Fruit fly (Drosophila melanogaster) whole organism, embryonic: ENCODE results near the gene CG10311.

Experiments
- Awh ChIP-seq: fragments of 200-800 bp; sonication (Bioruptor generic); IDR thresholded peaks from 2 replicates; pipeline ENCODE4, ENCODE4 v1.3.6; 2022; ENCODE audit warnings: missing biosample characterization, missing genetic modification characterization
- CG1024 ChIP-seq: fragments of 200-800 bp; sonication (Bioruptor generic); IDR thresholded peaks from 2 replicates; pipeline ENCODE4 v1.3.6; 2022; ENCODE audit warnings: missing biosample characterization, missing genetic modification characterization
- CG10274 ChIP-seq: fragments of 200-800 bp; sonication (Bioruptor generic); optimal IDR thresholded peaks from 3 replicates; lab custom pipeline; 2017; ENCODE audit warnings: missing biosample characterization, mild to moderate bottlenecking, missing genetic modification characterization
- CG11247 ChIP-seq: fragments of 200-800 bp; sonication (Bioruptor generic); IDR thresholded peaks from 2 replicates; pipeline ENCODE4 v1.3.6; 2022; ENCODE audit warnings: missing biosample characterization, missing genetic modification characterization
- CG11695 ChIP-seq: fragments of 200-800 bp; sonication (Bioruptor generic); IDR thresholded peaks from 3 replicates; pipeline ENCODE4 v1.3.6; 2022; ENCODE audit warnings: missing biosample characterization, missing genetic modification characterization
- CG11696 ChIP-seq: fragments of 200-800 bp; sonication (Bioruptor generic); IDR thresholded peaks from 2 replicates; pipeline ENCODE4 v1.3.6; 2022; ENCODE audit warnings: missing biosample characterization, missing genetic modification characterization
- CG12769 ChIP-seq: fragments of 200-800 bp; sonication (Bioruptor generic); optimal IDR thresholded peaks from 2 replicates; lab custom pipeline; 2019; ENCODE audit warnings: missing biosample characterization, mild to moderate bottlenecking, missing genetic modification characterization, moderate library complexity
- CG13775 ChIP-seq: fragments of 200-800 bp; sonication (Bioruptor generic); optimal IDR thresholded peaks from 3 replicates; lab custom pipeline; 2017; ENCODE audit warnings: missing biosample characterization, mild to moderate bottlenecking, missing genetic modification characterization
- CG14014 ChIP-seq: fragments of 200-800 bp; sonication (Bioruptor generic); IDR thresholded peaks from 2 replicates; pipeline ENCODE4 v1.3.6; 2022; ENCODE audit warnings: missing biosample characterization, missing genetic modification characterization
- CG16779 ChIP-seq: fragments of 200-800 bp; sonication (Bioruptor generic); IDR thresholded peaks from 2 replicates; pipeline ENCODE4 v1.3.6; 2022; ENCODE audit warnings: missing biosample characterization, missing genetic modification characterization
- CG18476 ChIP-seq: fragments of 200-800 bp; sonication (Bioruptor generic); optimal IDR thresholded peaks from 2 replicates; lab custom pipeline; 2016; ENCODE audit warnings: missing biosample characterization, mild to moderate bottlenecking, missing genetic modification characterization
- CG2202 ChIP-seq: fragments of 200-800 bp; sonication (Bioruptor generic); optimal IDR thresholded peaks from 2 replicates; lab custom pipeline; 2018; ENCODE audit warnings: missing biosample characterization, mild to moderate bottlenecking, missing genetic modification characterization
- CG3065 ChIP-seq: fragments of 200-800 bp; sonication (Bioruptor generic); optimal IDR thresholded peaks from 2 replicates; lab custom pipeline; 2016; ENCODE audit warnings: missing biosample characterization, missing genetic modification characterization
- CG3847 ChIP-seq: fragments of 200-800 bp; sonication (Bioruptor generic); IDR thresholded peaks from 2 replicates; pipeline ENCODE4 v1.3.6; 2022; ENCODE audit warnings: missing biosample characterization, missing genetic modification characterization
- CG6254 ChIP-seq: fragments of 200-800 bp; sonication (Bioruptor generic); optimal IDR thresholded peaks from 3 replicates; lab custom pipeline; 2017; ENCODE audit warnings: mild to moderate bottlenecking, missing biosample characterization, missing genetic modification reagents, missing genetic modification characterization
- CG7556 ChIP-seq: fragments of 200-800 bp; sonication (Bioruptor generic); optimal IDR thresholded peaks from 2 replicates; lab custom pipeline; 2017; ENCODE audit warnings: missing biosample characterization, mild to moderate bottlenecking, missing genetic modification characterization
- CG9727 ChIP-seq: fragments of 200-800 bp; sonication (Bioruptor generic); optimal IDR thresholded peaks from 3 replicates; lab custom pipeline; 2017; ENCODE audit warnings: missing biosample characterization, mild to moderate bottlenecking, missing genetic modification characterization
- CHES-1-like ChIP-seq: fragments of 200-800 bp; sonication (Bioruptor generic); optimal IDR thresholded peaks from 2 replicates; lab custom pipeline; 2016; ENCODE audit warnings: missing biosample characterization, missing genetic modification characterization
- Chrac-16 ChIP-seq: fragments of 200-800 bp; sonication (Bioruptor generic); optimal IDR thresholded peaks from 3 replicates; lab custom pipeline; 2016; ENCODE audit warnings: missing biosample characterization, missing genetic modification characterization
- Doc3 ChIP-seq: fragments of 200-800 bp; sonication (Bioruptor generic); IDR thresholded peaks from 3 replicates; pipeline ENCODE4 v1.3.6; 2022; ENCODE audit warnings: missing biosample characterization, missing genetic modification characterization; ENCODE audit not compliant: partially characterized antibody
- E2f1 ChIP-seq: fragments of 200-800 bp; sonication (Bioruptor generic); IDR thresholded peaks from 2 replicates; pipeline ENCODE4 v1.3.6; 2022; ENCODE audit warnings: missing biosample characterization, missing genetic modification characterization
- Fer1 ChIP-seq: fragments of 200-800 bp; sonication (Bioruptor generic); optimal IDR thresholded peaks from 2 replicates; lab custom pipeline; 2017; ENCODE audit warnings: missing biosample characterization, mild to moderate bottlenecking, missing genetic modification characterization
- abd-A ChIP-seq: fragments of 200-800 bp; sonication (Bioruptor generic); optimal IDR thresholded peaks from 3 replicates; lab custom pipeline; 2019; ENCODE audit warnings: missing biosample characterization, mild to moderate bottlenecking, missing genetic modification characterization, moderate library complexity
- bowl ChIP-seq: fragments of 200-800 bp; sonication (Bioruptor generic); IDR thresholded peaks from 2 replicates; pipeline ENCODE4 v1.3.6; 2022; ENCODE audit warnings: missing biosample characterization, missing genetic modification characterization
- dan ChIP-seq: fragments of 200-800 bp; sonication (Bioruptor generic); IDR thresholded peaks from 2 replicates; pipeline ENCODE4 v1.3.6; 2022; ENCODE audit warnings: missing biosample characterization, missing genetic modification characterization
- dpn ChIP-seq, 2 experiments: fragments of 200-800 bp; sonication (Bioruptor generic); optimal IDR thresholded peaks; 3 replicates each; lab custom pipeline; 2016; ENCODE audit warnings: missing biosample characterization in 2 of 2, missing genetic modification characterization in 2 of 2
- ems ChIP-seq: fragments of 200-800 bp; sonication (Bioruptor generic); optimal IDR thresholded peaks from 3 replicates; lab custom pipeline; 2016; ENCODE audit warnings: missing biosample characterization, missing genetic modification characterization
- en ChIP-seq: fragments of 200-800 bp; sonication (Bioruptor generic); optimal IDR thresholded peaks from 2 replicates; lab custom pipeline; 2016; ENCODE audit warnings: missing biosample characterization, missing genetic modification characterization
- gcm ChIP-seq: fragments of 200-800 bp; sonication (Bioruptor generic); optimal IDR thresholded peaks from 2 replicates; lab custom pipeline; 2019; ENCODE audit warnings: missing biosample characterization, mild to moderate bottlenecking, missing genetic modification characterization, moderate library complexity
- hkb ChIP-seq, 2 experiments: fragments of 200-800 bp in 1 of 2; fragments of >200 bp in 1 of 2; sonication (Bioruptor generic) in 1 of 2; IDR thresholded peaks in 1 of 2; optimal IDR thresholded peaks in 1 of 2; 2 replicates each; pipeline versions ENCODE4 v1.3.6 to Lab custom; 2017 to 2022; ENCODE audit warnings: missing biosample characterization in 1 of 2, missing genetic modification characterization in 1 of 2
- hth ChIP-seq: fragments of >200 bp; optimal IDR thresholded peaks from 2 replicates; lab custom pipeline; 2017; ENCODE audit warnings: inconsistent platforms
- inv ChIP-seq: fragments of 200-800 bp; sonication (Bioruptor generic); IDR thresholded peaks from 2 replicates; pipeline ENCODE4 v1.3.6; 2022; ENCODE audit warnings: missing biosample characterization, missing genetic modification characterization; ENCODE audit not compliant: partially characterized antibody
- kah ChIP-seq: fragments of 200-800 bp; sonication (Bioruptor generic); optimal IDR thresholded peaks from 2 replicates; lab custom pipeline; 2018; ENCODE audit warnings: missing biosample characterization, mild to moderate bottlenecking, missing genetic modification characterization
- kay ChIP-seq: fragments of 200-800 bp; sonication (Bioruptor generic); optimal IDR thresholded peaks from 2 replicates; lab custom pipeline; 2016; ENCODE audit warnings: missing biosample characterization, missing genetic modification characterization
- luna ChIP-seq: fragments of 200-800 bp; sonication (Bioruptor generic); optimal IDR thresholded peaks from 2 replicates; lab custom pipeline; 2016; ENCODE audit warnings: missing biosample characterization, missing genetic modification characterization
- mam ChIP-seq: fragments of 200-800 bp; sonication (Bioruptor generic); optimal IDR thresholded peaks from 3 replicates; lab custom pipeline; 2016; ENCODE audit warnings: missing biosample characterization, missing genetic modification characterization
- oc ChIP-seq: fragments of 200-800 bp; sonication (Bioruptor generic); optimal IDR thresholded peaks from 2 replicates; lab custom pipeline; 2018; ENCODE audit warnings: missing biosample characterization, mild to moderate bottlenecking, missing genetic modification characterization, moderate library complexity
- peb ChIP-seq: fragments of 200-800 bp; sonication (Bioruptor generic); IDR thresholded peaks from 2 replicates; pipeline ENCODE4 v1.3.6; 2022; ENCODE audit warnings: missing biosample characterization, missing genetic modification characterization
- ro ChIP-seq: fragments of 200-800 bp; sonication (Bioruptor generic); IDR thresholded peaks from 2 replicates; pipeline ENCODE4 v1.3.6; 2022; ENCODE audit warnings: missing biosample characterization, missing genetic modification characterization
- run ChIP-seq: fragments of 200-800 bp; sonication (Bioruptor generic); optimal IDR thresholded peaks from 3 replicates; lab custom pipeline; 2018; ENCODE audit warnings: missing biosample characterization, mild to moderate bottlenecking, missing genetic modification characterization
- sens ChIP-seq: fragments of 200-800 bp; sonication (Bioruptor generic); peaks from one replicate; lab custom pipeline; 2016; ENCODE audit warnings: missing biosample characterization, missing genetic modification characterization
- tx ChIP-seq: fragments of 200-800 bp; sonication (Bioruptor generic); optimal IDR thresholded peaks from 2 replicates; lab custom pipeline; 2016; ENCODE audit warnings: missing biosample characterization, missing genetic modification characterization
- zen ChIP-seq: fragments of 200-800 bp; sonication (Bioruptor generic); optimal IDR thresholded peaks from 3 replicates; lab custom pipeline; 2018; ENCODE audit warnings: missing biosample characterization, mild to moderate bottlenecking, missing genetic modification characterization, moderate library complexity

CG10311 gene

DNA sequence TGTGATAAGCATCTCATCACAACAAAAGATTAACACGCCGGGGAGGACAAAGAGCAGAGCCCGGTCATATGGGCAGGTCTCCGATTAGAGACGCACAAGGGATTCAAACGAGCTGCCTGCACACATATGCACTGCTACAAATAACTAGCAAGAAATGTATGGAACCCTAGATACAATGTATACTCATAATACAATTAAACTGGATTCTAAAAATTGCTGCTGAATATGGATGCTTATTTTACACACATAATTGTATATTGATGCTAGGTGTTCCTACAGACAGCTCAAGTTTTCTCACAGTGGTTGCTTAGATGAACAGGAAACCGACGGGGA, 19.8 kb downstream of the CG10311 start (continued):
- no peak for TF ChIP-seq abd-A (tag; lab: Kevin White, UChicago)
- TF ChIP-seq zen (tag; lab: Kevin White, UChicago), result peak; percentile 95
- TF ChIP-seq luna (GFP tag; lab: Kevin White, UChicago), result no peak
- peak; percentile 97 for TF ChIP-seq sens (GFP tag; lab: Kevin White, UChicago)
- 0 out of 2 replicates have a peak, but pooled peaks have one; percentile 35 for TF ChIP-seq CG11696 (GFP tag; lab: Robert Waterston, UW)
- 0 out of 2 replicates have a peak, but pooled peaks have one; percentile 20 for TF ChIP-seq peb (GFP tag; lab: Robert Waterston, UW)
- TF ChIP-seq run (tag; lab: Kevin White, UChicago), result no peak
- no peak for TF ChIP-seq CG16779
- no peak for TF ChIP-seq CG7556
- TF ChIP-seq E2f1, result peak; percentile 51
- peak; percentile 15 for TF ChIP-seq mam
- peak; percentile 84 for TF ChIP-seq CG9727
- TF ChIP-seq ems (GFP tag; lab: Kevin White, UChicago), result no peak
- no peak for TF ChIP-seq CG11247 (GFP tag; lab: Robert Waterston, UW)
- TF ChIP-seq dan (GFP tag; lab: Robert Waterston, UW), result peak; percentile 78
- TF ChIP-seq hkb (optimal IDR thresholded peaks at IDR 0.05; lab: Kevin White, UChicago), result no peak
- 0 out of 2 replicates have a peak, but pooled peaks have one; percentile 20 for TF ChIP-seq hkb (GFP tag; IDR thresholded peaks at IDR 0.05; lab: Robert Waterston, UW)
- peak; percentile 13 for TF ChIP-seq CG12769 (tag; lab: Kevin White, UChicago)
- peak; percentile 18 to 30 for TF ChIP-seq dpn (GFP tag; optimal IDR thresholded peaks at IDR 0.05; lab: Kevin White, UChicago)
- TF ChIP-seq tx, result peak; percentile 35
- peak; percentile 37 for TF ChIP-seq CG3065 (GFP tag; lab: Kevin White, UChicago)
- peak; percentile 69 for TF ChIP-seq CG13775
- no peak; the same call in 1 of the 2 replicates for TF ChIP-seq CG1024 (GFP tag; lab: Robert Waterston, UW)
- no peak for TF ChIP-seq kah (GFP tag; lab: Kevin White, UChicago)
- peak; percentile 72 for TF ChIP-seq CG6254
- no peak for TF ChIP-seq hth (lab: Kevin White, UChicago)
- no peak for TF ChIP-seq Fer1 (GFP tag; lab: Kevin White, UChicago)
- peak; percentile 31 for TF ChIP-seq CG10274 (GFP tag; lab: Kevin White, UChicago)
- peak; percentile 74 for TF ChIP-seq CG2202
- TF ChIP-seq CG3847, result 0 out of 2 replicates have a peak, but pooled peaks have one; percentile 6
- peak; percentile 66 for TF ChIP-seq gcm (GFP tag; lab: Kevin White, UChicago)
- TF ChIP-seq CHES-1-like (GFP tag; lab: Kevin White, UChicago), result peak; percentile 26
- TF ChIP-seq inv (GFP tag; lab: Robert Waterston, UW), result no peak
- no peak for TF ChIP-seq CG14014
- no peak for TF ChIP-seq CG11695 (GFP tag; lab: Robert Waterston, UW)
- TF ChIP-seq Awh (GFP tag; lab: Robert Waterston, UW), result peak; percentile 36; the same call in 1 of the 2 replicates
- TF ChIP-seq en, result no peak
- peak; percentile 36 for TF ChIP-seq oc (tag; lab: Kevin White, UChicago)
- peak; percentile 35 for TF ChIP-seq CG18476 (GFP tag; lab: Kevin White, UChicago)
- TF ChIP-seq Doc3 (GFP tag; lab: Robert Waterston, UW), result no peak
- no peak for TF ChIP-seq bowl (GFP tag; lab: Robert Waterston, UW)
- TF ChIP-seq Chrac-16, result peak; percentile 68
- TF ChIP-seq kay (GFP tag; lab: Kevin White, UChicago), result no peak
- no peak for TF ChIP-seq ro
